Fruit fly (Drosophila melanogaster) whole organism: ENCODE data around the gene Ilp6.

Source experiments
- CG8478 ChIP-seq: fragments of >200 bp; optimal IDR thresholded peaks from 2 replicates; lab custom pipeline; 2018; ENCODE audit warnings: inconsistent platforms
- Dll ChIP-seq: fragments of >200 bp; optimal IDR thresholded peaks from 2 replicates; lab custom pipeline; 2017
- EcR ChIP-seq, 2 experiments: fragments of >200 bp; optimal IDR thresholded peaks; 2 replicates each; lab custom pipeline; 2017; ENCODE audit warnings: missing biosample characterization in 2 of 2, missing genetic modification characterization in 2 of 2, missing genetic modification reagents in 2 of 2
- pan ChIP-seq: fragments of >200 bp; optimal IDR thresholded peaks from 2 replicates; lab custom pipeline; 2017
- psq ChIP-seq: fragments of >200 bp; optimal IDR thresholded peaks from 2 replicates; lab custom pipeline; 2017
- usp ChIP-seq: fragments of >200 bp; optimal IDR thresholded peaks from 2 replicates; lab custom pipeline; 2017; ENCODE audit warnings: missing biosample characterization, missing genetic modification characterization, mixed read lengths

Ilp6 gene

DNA sequence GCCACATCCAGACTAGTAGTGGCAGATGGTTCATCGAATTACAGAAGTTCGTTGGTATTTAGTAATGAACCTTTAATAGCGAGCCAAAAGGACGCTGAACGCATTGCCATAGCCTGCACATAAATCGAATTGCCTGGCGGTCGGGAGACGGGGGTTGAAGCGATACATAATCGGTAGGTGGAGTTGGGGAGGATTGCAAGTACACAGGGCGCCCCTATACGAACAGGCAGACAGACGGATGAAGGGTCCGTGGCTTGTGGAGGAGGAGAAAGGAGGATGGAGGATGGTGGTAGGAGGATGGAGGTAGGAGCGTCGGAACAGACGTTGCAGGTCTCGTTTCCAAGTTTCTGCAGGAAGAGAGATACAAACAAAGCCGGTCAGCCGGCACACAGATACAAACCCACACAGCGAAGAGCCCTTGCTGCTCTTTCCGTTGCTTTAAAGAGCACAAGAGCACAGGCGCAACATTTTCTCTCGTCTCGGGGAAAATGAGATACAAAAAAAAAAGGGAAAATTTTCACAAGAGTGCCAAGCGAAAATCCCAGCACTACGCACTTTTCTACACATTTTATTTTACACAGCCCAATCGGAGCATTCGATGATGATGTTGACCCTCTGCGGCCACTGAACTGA, 10.7 kb downstream of the Ilp6 start:
- TF ChIP-seq CG8478 (no peak), EcR (GFP tag; optimal IDR thresholded peaks at IDR 0.05; lab: Kevin White, UChicago) (no peak), usp (GFP tag; lab: Kevin White, UChicago) (no peak), psq (lab: Kevin White, UChicago) (no peak), pan (lab: Kevin White, UChicago) (no peak), Dll (lab: Kevin White, UChicago) (no peak)

dm6 chrX:2321900-2322555, 12.4 kb downstream of the Ilp6 start:
- TF ChIP-seq psq (lab: Kevin White, UChicago), result no peak
- TF ChIP-seq pan (lab: Kevin White, UChicago), result no peak
- no peak for TF ChIP-seq EcR (GFP tag; optimal IDR thresholded peaks at IDR 0.05; lab: Kevin White, UChicago)
- no peak for TF ChIP-seq CG8478
- no peak for TF ChIP-seq usp (GFP tag; lab: Kevin White, UChicago)
- TF ChIP-seq Dll (lab: Kevin White, UChicago), result no peak

- no peak for TF ChIP-seq Dll (lab: Kevin White, UChicago)
- no peak for TF ChIP-seq usp (GFP tag; lab: Kevin White, UChicago)
- TF ChIP-seq psq (lab: Kevin White, UChicago), result no peak
- TF ChIP-seq CG8478, result no peak
- no peak for TF ChIP-seq pan (lab: Kevin White, UChicago)
- TF ChIP-seq EcR (GFP tag; optimal IDR thresholded peaks at IDR 0.05; lab: Kevin White, UChicago), result no peak
Observed at dm6 chrX:2320892-2321291, 13.6 kb downstream of the Ilp6 start.

DNA sequence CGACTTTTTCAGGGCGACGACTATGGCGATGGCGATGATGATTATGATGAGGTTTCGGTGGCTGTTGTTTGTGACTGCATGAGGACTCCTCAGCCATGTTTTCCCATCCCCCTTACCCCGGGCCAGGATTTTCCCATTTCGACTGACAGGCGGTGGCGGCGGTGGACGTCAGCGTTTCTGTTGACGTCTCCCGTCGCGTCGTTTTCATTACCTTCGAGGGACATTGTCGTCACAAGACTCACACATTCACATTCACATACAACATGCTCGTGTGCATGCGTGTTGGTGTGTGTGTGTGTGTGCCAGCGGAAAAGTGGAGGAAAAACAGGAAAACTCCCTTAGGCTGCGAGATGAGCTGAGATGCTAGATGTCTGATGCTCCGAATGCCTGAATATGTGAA, 14.7 kb downstream of the Ilp6 start:
- no peak for TF ChIP-seq CG8478
- TF ChIP-seq usp (GFP tag; lab: Kevin White, UChicago), result no peak

- peak; percentile 87 for TF ChIP-seq pan (lab: Kevin White, UChicago)
- TF ChIP-seq CG8478, result no peak
- no peak for TF ChIP-seq EcR (GFP tag; optimal IDR thresholded peaks at IDR 0.05; lab: Kevin White, UChicago)
Observed at dm6 chrX:2318369-2318768, 16.1 kb downstream of the Ilp6 start.

dm6 chrX:2317347-2317832, 17.1 kb downstream of the Ilp6 start:
- TF ChIP-seq pan (lab: Kevin White, UChicago) (no peak), CG8478 (no peak), EcR (GFP tag; optimal IDR thresholded peaks at IDR 0.05; lab: Kevin White, UChicago) (no peak), usp (GFP tag; lab: Kevin White, UChicago) (no peak), Dll (lab: Kevin White, UChicago) (peak; percentile 95), psq (lab: Kevin White, UChicago) (no peak)

DNA sequence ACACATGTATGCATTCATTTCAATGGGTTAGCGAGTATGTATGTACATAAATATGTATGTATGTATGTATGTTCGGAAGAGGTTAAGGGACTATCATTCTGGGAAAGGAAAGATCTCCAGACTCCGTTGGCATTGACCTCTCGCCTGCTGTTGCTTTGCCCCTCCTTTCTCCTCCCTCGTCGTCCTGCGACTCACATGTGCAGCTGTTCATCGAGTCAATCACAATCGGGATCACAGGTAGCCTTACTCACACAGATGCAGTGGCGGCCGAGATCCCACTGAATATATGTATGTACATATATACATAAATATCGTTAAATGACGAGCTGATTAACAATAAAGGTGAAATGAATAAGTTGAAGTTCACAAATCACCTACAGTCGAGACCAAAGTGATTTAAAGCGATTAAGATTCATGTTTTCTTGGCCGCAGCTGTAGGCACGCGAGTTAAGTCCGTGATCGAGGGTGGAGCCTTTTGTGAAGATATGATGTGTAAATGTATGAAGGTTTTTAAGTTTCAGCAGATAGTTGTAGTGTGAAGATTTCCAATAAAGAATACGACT, 26.0 kb downstream of the Ilp6 start:
- TF ChIP-seq psq (lab: Kevin White, UChicago) (no peak), pan (lab: Kevin White, UChicago) (no peak), usp (GFP tag; lab: Kevin White, UChicago) (no peak), EcR (GFP tag; optimal IDR thresholded peaks at IDR 0.05; lab: Kevin White, UChicago) (no peak), Dll (lab: Kevin White, UChicago) (no peak), CG8478 (no peak)

- TF ChIP-seq Dll (lab: Kevin White, UChicago) (no peak), usp (GFP tag; lab: Kevin White, UChicago) (no peak), psq (lab: Kevin White, UChicago) (no peak), pan (lab: Kevin White, UChicago) (no peak), CG8478 (no peak)
Observed at dm6 chrX:2307564-2307963, 26.9 kb downstream of the Ilp6 start.

DNA sequence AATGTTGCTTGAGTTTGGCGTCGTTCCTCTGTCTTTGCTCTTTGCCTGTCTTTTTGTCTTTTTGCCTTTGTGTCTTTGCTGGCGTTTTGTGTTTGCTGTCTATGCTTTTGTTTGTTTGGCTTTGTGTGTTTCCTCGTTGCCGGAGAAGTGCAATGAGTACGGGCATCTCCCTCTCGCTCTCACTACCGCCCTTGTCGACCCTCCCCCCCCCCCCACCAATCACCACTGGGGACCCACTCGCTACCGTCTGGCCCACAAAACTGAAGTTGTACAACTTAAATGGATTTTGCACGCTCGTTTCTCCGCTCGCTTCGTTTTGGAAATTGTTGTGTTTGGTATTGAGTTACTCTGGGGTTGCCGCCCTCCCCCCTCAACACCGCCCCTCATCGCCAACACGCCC, 27.7 kb downstream of the Ilp6 start:
- no peak for TF ChIP-seq Dll (lab: Kevin White, UChicago)
- TF ChIP-seq pan (lab: Kevin White, UChicago), result no peak
- TF ChIP-seq EcR (GFP tag; optimal IDR thresholded peaks at IDR 0.05; lab: Kevin White, UChicago), result no peak
- no peak for TF ChIP-seq usp (GFP tag; lab: Kevin White, UChicago)
- TF ChIP-seq psq (lab: Kevin White, UChicago), result no peak
- TF ChIP-seq CG8478, result no peak

- no peak for TF ChIP-seq pan (lab: Kevin White, UChicago)
- TF ChIP-seq usp (GFP tag; lab: Kevin White, UChicago), result no peak
- no peak for TF ChIP-seq CG8478
- peak; percentile 24 for TF ChIP-seq Dll (lab: Kevin White, UChicago)
Observed at dm6 chrX:2306307-2306706, 28.2 kb downstream of the Ilp6 start.

DNA sequence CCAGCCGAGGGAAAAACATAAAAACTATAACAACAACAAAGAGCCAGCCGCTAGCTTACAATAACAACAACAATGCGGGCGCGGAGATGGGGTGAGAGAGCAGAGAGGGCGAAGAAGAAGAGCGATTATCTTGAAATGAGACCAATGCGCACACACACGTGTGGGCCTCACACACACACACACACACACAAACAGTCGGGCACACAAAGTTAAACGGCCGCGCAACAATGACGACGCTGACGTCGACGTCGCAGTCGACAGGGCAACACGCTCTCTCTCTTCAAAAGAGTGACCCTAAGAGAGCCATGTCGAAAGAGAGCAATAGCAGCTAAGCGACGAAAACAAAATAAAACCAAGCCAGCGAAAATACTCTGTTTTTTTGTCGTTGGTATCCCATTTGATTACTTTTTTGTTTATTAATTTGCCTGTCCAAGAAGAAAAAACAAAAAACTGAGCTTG, 28.6 kb downstream of the Ilp6 start:
- TF ChIP-seq usp (GFP tag; lab: Kevin White, UChicago), result no peak
- TF ChIP-seq Dll (lab: Kevin White, UChicago), result peak; percentile 54
- no peak for TF ChIP-seq CG8478
- TF ChIP-seq pan (lab: Kevin White, UChicago), result no peak

- TF ChIP-seq psq (lab: Kevin White, UChicago) (no peak), Dll (lab: Kevin White, UChicago) (no peak)
Observed at dm6 chrX:2305281-2305680, 29.2 kb downstream of the Ilp6 start.
